Fruit fly (Drosophila melanogaster) whole organism, embryonic: ENCODE measurements around the gene CG32373.

Experiments used
- Adf1 ChIP-seq: fragments of 200-800 bp; sonication (Bioruptor generic); IDR thresholded peaks from 2 replicates; pipeline ENCODE4 v1.3.6; 2022; ENCODE audit warnings: missing biosample characterization, missing genetic modification characterization
- Aef1 ChIP-seq: fragments of 200-800 bp; sonication (Bioruptor generic); IDR thresholded peaks from 3 replicates; pipeline ENCODE4 v1.3.6; 2022; ENCODE audit warnings: missing biosample characterization, missing genetic modification characterization
- CG11696 ChIP-seq: fragments of 200-800 bp; sonication (Bioruptor generic); IDR thresholded peaks from 2 replicates; pipeline ENCODE4 v1.3.6; 2022; ENCODE audit warnings: missing biosample characterization, missing genetic modification characterization
- CG1233 ChIP-seq: fragments of 200-800 bp; sonication (Bioruptor generic); optimal IDR thresholded peaks from 4 replicates; lab custom pipeline; 2018; ENCODE audit warnings: missing biosample characterization, mild to moderate bottlenecking, missing genetic modification characterization
- CG13123 ChIP-seq: fragments of 200-800 bp; sonication (Bioruptor generic); optimal IDR thresholded peaks from 2 replicates; lab custom pipeline; 2016; ENCODE audit warnings: missing biosample characterization, missing genetic modification characterization
- CG13424 ChIP-seq: fragments of 200-800 bp; sonication (Bioruptor generic); optimal IDR thresholded peaks from 2 replicates; lab custom pipeline; 2019; ENCODE audit warnings: missing biosample characterization, mild to moderate bottlenecking, missing genetic modification characterization, moderate library complexity
- CG15696 ChIP-seq: fragments of 200-800 bp; sonication (Bioruptor generic); optimal IDR thresholded peaks from 2 replicates; lab custom pipeline; 2019; ENCODE audit warnings: missing biosample characterization, mild to moderate bottlenecking, missing genetic modification characterization, moderate library complexity
- CG16863 ChIP-seq: fragments of 200-800 bp; sonication (Bioruptor generic); optimal IDR thresholded peaks from 3 replicates; lab custom pipeline; 2016; ENCODE audit warnings: missing biosample characterization, missing genetic modification characterization
- CG18476 ChIP-seq: fragments of 200-800 bp; sonication (Bioruptor generic); optimal IDR thresholded peaks from 2 replicates; lab custom pipeline; 2016; ENCODE audit warnings: missing biosample characterization, mild to moderate bottlenecking, missing genetic modification characterization
- CG33213 ChIP-seq: fragments of 200-800 bp; sonication (Bioruptor generic); optimal IDR thresholded peaks from 3 replicates; lab custom pipeline; 2016; ENCODE audit warnings: missing biosample characterization, missing genetic modification characterization
- CG34422 ChIP-seq: fragments of 200-800 bp; sonication (Bioruptor generic); IDR thresholded peaks from 3 replicates; pipeline ENCODE4 v1.3.6; 2022; ENCODE audit warnings: missing biosample characterization, missing genetic modification characterization
- CG4707 ChIP-seq: fragments of 200-800 bp; sonication (Bioruptor generic); optimal IDR thresholded peaks from 2 replicates; lab custom pipeline; 2018; ENCODE audit warnings: missing biosample characterization, mild to moderate bottlenecking, missing genetic modification characterization, moderate library complexity
- CG4820 ChIP-seq: fragments of 200-800 bp; sonication (Bioruptor generic); optimal IDR thresholded peaks from 3 replicates; lab custom pipeline; 2016; ENCODE audit warnings: missing biosample characterization, missing genetic modification characterization
- CG6683 ChIP-seq: fragments of 200-800 bp; sonication (Bioruptor generic); optimal IDR thresholded peaks from 2 replicates; lab custom pipeline; 2017; ENCODE audit warnings: missing biosample characterization, mild to moderate bottlenecking, missing genetic modification characterization, missing genetic modification reagents
- CG6791 ChIP-seq: fragments of 200-800 bp; sonication (Bioruptor generic); IDR thresholded peaks from 3 replicates; pipeline ENCODE4 v1.3.6; 2022; ENCODE audit warnings: missing biosample characterization, missing genetic modification characterization; ENCODE audit not compliant: partially characterized antibody
- CG6854 ChIP-seq: fragments of 200-800 bp; sonication (Bioruptor generic); optimal IDR thresholded peaks from 3 replicates; lab custom pipeline; 2017; ENCODE audit warnings: missing biosample characterization, mild to moderate bottlenecking, missing genetic modification characterization
- CG8290 ChIP-seq, 3 experiments: fragments of 200-800 bp; sonication (Bioruptor generic); optimal IDR thresholded peaks; 2 replicates each; lab custom pipeline; 2016 to 2019; ENCODE audit warnings: missing biosample characterization in 3 of 3, missing genetic modification characterization in 3 of 3, mild to moderate bottlenecking in 2 of 3, moderate library complexity in 1 of 3
- CG9215 ChIP-seq: fragments of 200-800 bp; sonication (Bioruptor generic); IDR thresholded peaks from 2 replicates; pipeline ENCODE4 v1.3.6; 2022; ENCODE audit warnings: missing biosample characterization, missing genetic modification characterization
- CHES-1-like ChIP-seq: fragments of 200-800 bp; sonication (Bioruptor generic); optimal IDR thresholded peaks from 2 replicates; lab custom pipeline; 2016; ENCODE audit warnings: missing biosample characterization, missing genetic modification characterization
- CrebB ChIP-seq: fragments of 200-800 bp; sonication (Bioruptor generic); optimal IDR thresholded peaks from 3 replicates; lab custom pipeline; 2018; ENCODE audit warnings: missing biosample characterization, mild to moderate bottlenecking, missing genetic modification characterization
- Gsc ChIP-seq: fragments of 200-800 bp; sonication (Bioruptor generic); IDR thresholded peaks from 2 replicates; pipeline ENCODE4 v1.3.6; 2022; ENCODE audit warnings: missing biosample characterization, missing genetic modification characterization
- HHEX ChIP-seq: fragments of 200-800 bp; sonication (Bioruptor generic); optimal IDR thresholded peaks from 3 replicates; lab custom pipeline; 2017; ENCODE audit warnings: missing biosample characterization, mild to moderate bottlenecking, missing genetic modification characterization, missing genetic modification reagents
- Med ChIP-seq: fragments of 200-800 bp; sonication (Bioruptor generic); peaks from one replicate; lab custom pipeline; 2016; ENCODE audit warnings: missing biosample characterization, missing genetic modification characterization, mild to moderate bottlenecking, inconsistent platforms, moderate library complexity
- Optix ChIP-seq: fragments of 200-800 bp; sonication (Bioruptor generic); IDR thresholded peaks from 3 replicates; pipeline ENCODE4 v1.3.6; 2022; ENCODE audit warnings: missing biosample characterization, missing genetic modification characterization
- Ravus ChIP-seq: fragments of 200-800 bp; sonication (Bioruptor generic); IDR thresholded peaks from 2 replicates; pipeline ENCODE4 v1.3.6; 2022; ENCODE audit warnings: missing biosample characterization, missing genetic modification characterization
- Sox102F ChIP-seq: fragments of 200-800 bp; sonication (Bioruptor generic); optimal IDR thresholded peaks from 2 replicates; lab custom pipeline; 2018; ENCODE audit warnings: missing biosample characterization, mild to moderate bottlenecking, missing genetic modification characterization, moderate library complexity
- aop ChIP-seq: fragments of 200-800 bp; sonication (Bioruptor generic); IDR thresholded peaks from 2 replicates; pipeline ENCODE4 v1.3.6; 2022; ENCODE audit warnings: missing biosample characterization, missing genetic modification characterization
- ara ChIP-seq: fragments of 200-800 bp; sonication (Bioruptor generic); IDR thresholded peaks from 2 replicates; pipeline ENCODE4 v1.3.6; 2022; ENCODE audit warnings: missing biosample characterization, missing genetic modification characterization
- bsh ChIP-seq, 2 experiments: fragments of 200-800 bp; sonication (Bioruptor generic); optimal IDR thresholded peaks; 2 replicates each; lab custom pipeline; 2017 to 2018; ENCODE audit warnings: mild to moderate bottlenecking in 2 of 2, missing biosample characterization in 2 of 2, missing genetic modification characterization in 2 of 2, moderate library complexity in 1 of 2
- cg ChIP-seq: fragments of 200-800 bp; sonication (Bioruptor generic); optimal IDR thresholded peaks from 3 replicates; lab custom pipeline; 2019; ENCODE audit warnings: missing biosample characterization, mild to moderate bottlenecking, missing genetic modification characterization, moderate library complexity
- dati ChIP-seq: fragments of 200-800 bp; sonication (Bioruptor generic); IDR thresholded peaks from 2 replicates; pipeline ENCODE4 v1.3.6; 2022; ENCODE audit warnings: missing biosample characterization, missing genetic modification characterization
- disco-r ChIP-seq: fragments of 200-800 bp; sonication (Bioruptor generic); optimal IDR thresholded peaks from 2 replicates; lab custom pipeline; 2016; ENCODE audit warnings: missing biosample characterization, missing genetic modification characterization
- ems ChIP-seq: fragments of 200-800 bp; sonication (Bioruptor generic); optimal IDR thresholded peaks from 3 replicates; lab custom pipeline; 2016; ENCODE audit warnings: missing biosample characterization, missing genetic modification characterization
- esg ChIP-seq: fragments of 200-800 bp; sonication (Bioruptor generic); conservative IDR thresholded peaks from 2 replicates; pipeline ENCODE4 v1.3.6; 2022; ENCODE audit warnings: missing biosample characterization, missing genetic modification characterization
- ewg ChIP-seq: fragments of 200-800 bp; sonication (Bioruptor generic); optimal IDR thresholded peaks from 3 replicates; lab custom pipeline; 2017; ENCODE audit warnings: mild to moderate bottlenecking, missing biosample characterization, missing genetic modification reagents, missing genetic modification characterization
- fd96Cb ChIP-seq: fragments of 200-800 bp; sonication (Bioruptor generic); optimal IDR thresholded peaks from 2 replicates; lab custom pipeline; 2018; ENCODE audit warnings: missing biosample characterization, mild to moderate bottlenecking, missing genetic modification characterization, moderate library complexity
- inv ChIP-seq: fragments of 200-800 bp; sonication (Bioruptor generic); IDR thresholded peaks from 2 replicates; pipeline ENCODE4 v1.3.6; 2022; ENCODE audit warnings: missing biosample characterization, missing genetic modification characterization; ENCODE audit not compliant: partially characterized antibody
- kay ChIP-seq: fragments of 200-800 bp; sonication (Bioruptor generic); optimal IDR thresholded peaks from 2 replicates; lab custom pipeline; 2016; ENCODE audit warnings: missing biosample characterization, missing genetic modification characterization
- lola ChIP-seq, 3 experiments: fragments of >200 bp in 2 of 3; fragments of 200-800 bp in 1 of 3; sonication (Bioruptor generic) in 1 of 3; optimal IDR thresholded peaks; 2 replicates each; lab custom pipeline; 2017 to 2019; ENCODE audit warnings: missing biosample characterization in 3 of 3, missing genetic modification characterization in 3 of 3, mild to moderate bottlenecking in 1 of 3, moderate library complexity in 1 of 3
- maf-S ChIP-seq: fragments of 200-800 bp; sonication (Bioruptor generic); optimal IDR thresholded peaks from 2 replicates; lab custom pipeline; 2016; ENCODE audit warnings: missing biosample characterization, missing genetic modification characterization
- nerfin-1 ChIP-seq: fragments of 200-800 bp; sonication (Bioruptor generic); optimal IDR thresholded peaks from 3 replicates; lab custom pipeline; 2019; ENCODE audit warnings: missing biosample characterization, mild to moderate bottlenecking, missing genetic modification characterization, moderate library complexity
- run ChIP-seq: fragments of 200-800 bp; sonication (Bioruptor generic); optimal IDR thresholded peaks from 3 replicates; lab custom pipeline; 2018; ENCODE audit warnings: missing biosample characterization, mild to moderate bottlenecking, missing genetic modification characterization
- sim ChIP-seq: fragments of 200-800 bp; sonication (Bioruptor generic); IDR thresholded peaks from 2 replicates; pipeline ENCODE4 v1.3.6; 2022; ENCODE audit warnings: missing biosample characterization, missing genetic modification characterization
- sob ChIP-seq: fragments of 200-800 bp; sonication (Bioruptor generic); IDR thresholded peaks from 2 replicates; pipeline ENCODE4 v1.3.6; 2022; ENCODE audit warnings: missing biosample characterization, missing genetic modification characterization
- tna ChIP-seq: fragments of 200-800 bp; sonication (Bioruptor generic); IDR thresholded peaks from 2 replicates; pipeline ENCODE4 v1.3.6; 2022; ENCODE audit warnings: missing biosample characterization, missing genetic modification characterization; ENCODE audit not compliant: partially characterized antibody
- usp ChIP-seq: fragments of >200 bp; optimal IDR thresholded peaks from 2 replicates; lab custom pipeline; 2017; ENCODE audit warnings: missing biosample characterization, missing genetic modification characterization
- vvl ChIP-seq: fragments of 200-800 bp; sonication (Bioruptor generic); IDR thresholded peaks from 2 replicates; pipeline ENCODE4 v1.3.6; 2022; ENCODE audit warnings: missing biosample characterization, missing genetic modification characterization
- wek ChIP-seq: fragments of 200-800 bp; sonication (Bioruptor generic); optimal IDR thresholded peaks from 3 replicates; lab custom pipeline; 2018; ENCODE audit warnings: missing biosample characterization, mild to moderate bottlenecking, missing genetic modification characterization, moderate library complexity
- zfh2 ChIP-seq: fragments of 200-800 bp; sonication (Bioruptor generic); optimal IDR thresholded peaks from 2 replicates; lab custom pipeline; 2016; ENCODE audit warnings: missing biosample characterization, missing genetic modification characterization

The CG32373 gene

DNA sequence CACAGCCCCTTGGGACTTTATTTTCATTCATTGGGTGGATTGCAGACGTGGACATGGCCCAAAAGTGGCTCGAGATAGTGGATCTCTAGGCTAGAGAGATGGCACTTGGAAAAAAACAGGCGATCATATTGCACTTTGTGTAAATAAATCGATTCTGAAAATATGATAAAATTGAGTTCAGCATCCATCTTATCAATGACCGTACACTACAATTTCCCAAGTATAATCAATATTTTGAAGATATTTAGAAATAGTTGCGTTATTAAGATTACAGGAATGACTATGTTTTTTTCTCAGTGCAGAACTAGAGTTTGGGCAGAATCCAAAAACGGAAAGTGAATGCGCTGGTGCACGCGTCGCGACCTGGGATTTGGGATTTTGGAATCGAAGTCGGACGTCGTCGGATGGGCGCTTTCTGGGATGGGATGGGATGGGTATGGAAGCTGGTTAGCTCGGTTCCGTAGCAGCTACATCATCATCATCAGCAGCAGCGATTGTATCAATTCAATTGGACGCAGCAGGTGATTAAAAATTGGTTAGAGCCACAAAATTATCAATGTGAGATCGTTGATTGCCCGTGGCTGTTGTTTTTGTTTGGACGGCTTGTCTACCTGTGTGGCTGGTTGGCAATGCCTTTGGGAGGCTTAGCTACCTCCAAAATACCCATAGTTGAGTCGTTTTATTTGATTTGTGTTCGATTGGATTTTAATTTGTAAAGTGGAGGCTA is 15.4 kb upstream of the CG32373 start (continued):
- TF ChIP-seq CG11696 = no peak
- no peak for TF ChIP-seq esg
- no peak; the same call in 1 of the 2 replicates for TF ChIP-seq ara (GFP tag; lab: Robert Waterston, UW)
- no peak for TF ChIP-seq inv (GFP tag; lab: Robert Waterston, UW)
- no peak for TF ChIP-seq cg (GFP tag; lab: Kevin White, UChicago)
- no peak for TF ChIP-seq CG8290 (GFP tag; optimal IDR thresholded peaks at IDR 0.05; lab: Kevin White, UChicago)
- TF ChIP-seq CG8290 (tag; optimal IDR thresholded peaks at IDR 0.05; lab: Kevin White, UChicago) = no peak
- TF ChIP-seq Adf1 (GFP tag; lab: Robert Waterston, UW) = no peak
- TF ChIP-seq CG6683 (GFP tag; lab: Kevin White, UChicago) = no peak
- no peak for TF ChIP-seq CG1233
- TF ChIP-seq vvl = peak; percentile 43
- TF ChIP-seq wek (GFP tag; lab: Kevin White, UChicago) = no peak
- TF ChIP-seq nerfin-1 = no peak
- no peak for TF ChIP-seq sob (GFP tag; lab: Robert Waterston, UW)
- no peak for TF ChIP-seq CG13424 (tag; lab: Kevin White, UChicago)
- no peak for TF ChIP-seq CG6791 (GFP tag; lab: Robert Waterston, UW)
- TF ChIP-seq CG16863 (GFP tag; lab: Kevin White, UChicago) = no peak
- TF ChIP-seq HHEX (GFP tag; lab: Kevin White, UChicago) = no peak
- no peak for TF ChIP-seq ems
- no peak for TF ChIP-seq aop (GFP tag; lab: Robert Waterston, UW)
- TF ChIP-seq disco-r (GFP tag; lab: Kevin White, UChicago) = no peak
- TF ChIP-seq CG34422 (GFP tag; lab: Robert Waterston, UW) = no peak
- TF ChIP-seq sim = no peak
- no peak for TF ChIP-seq CHES-1-like (GFP tag; lab: Kevin White, UChicago)
- TF ChIP-seq lola (GFP tag; optimal IDR thresholded peaks at IDR 0.05; lab: Kevin White, UChicago) = peak in 1 of 3 experiments; percentile 50
- peak; percentile 56 for TF ChIP-seq Sox102F (GFP tag; lab: Kevin White, UChicago)
- TF ChIP-seq Optix (GFP tag; lab: Robert Waterston, UW) = no peak
- no peak for TF ChIP-seq zfh2 (GFP tag; lab: Kevin White, UChicago)
- TF ChIP-seq run (tag; lab: Kevin White, UChicago) = no peak
- TF ChIP-seq fd96Cb = peak; percentile 55
- no peak for TF ChIP-seq maf-S
- TF ChIP-seq Aef1 (GFP tag; lab: Robert Waterston, UW) = no peak
- TF ChIP-seq CG4820 = peak; percentile 23
- no peak for TF ChIP-seq usp (GFP tag; lab: Kevin White, UChicago)
- no peak for TF ChIP-seq Ravus (GFP tag; lab: Robert Waterston, UW)
- TF ChIP-seq CrebB (tag; lab: Kevin White, UChicago) = no peak
- no peak for TF ChIP-seq tna
- no peak for TF ChIP-seq CG6854 (GFP tag; lab: Kevin White, UChicago)
- no peak for TF ChIP-seq ewg (GFP tag; lab: Kevin White, UChicago)
- no peak for TF ChIP-seq CG33213 (GFP tag; lab: Kevin White, UChicago)
- no peak for TF ChIP-seq CG13123
- peak in 1 of 2 experiments; percentile 68 for TF ChIP-seq bsh (GFP tag; optimal IDR thresholded peaks at IDR 0.05; lab: Kevin White, UChicago)
- no peak for TF ChIP-seq kay (GFP tag; lab: Kevin White, UChicago)
- TF ChIP-seq CG4707 (GFP tag; lab: Kevin White, UChicago) = no peak
- TF ChIP-seq CG18476 = no peak
- no peak for TF ChIP-seq CG9215 (GFP tag; lab: Robert Waterston, UW)
- no peak for TF ChIP-seq CG15696
- peak; percentile 76 for TF ChIP-seq Med (GFP tag; lab: Kevin White, UChicago)
- 0 out of 2 replicates have a peak, but pooled peaks have one; percentile 26 for TF ChIP-seq dati (GFP tag; lab: Robert Waterston, UW)
- no peak for TF ChIP-seq Gsc
